Worm (Caenorhabditis elegans) whole organism, young adult: ENCODE measurements around the gene Y22D7AL.9.

Experiments
- B0019.2 ChIP-seq: fragments of 200-800 bp; sonication (Bioruptor generic); conservative IDR thresholded peaks from 2 replicates; pipeline ENCODE4 v1.3.6; 2022; ENCODE audit warnings: missing genetic modification reagents, missing genetic modification characterization, missing compliant biosample characterization
- F22D6.2 ChIP-seq: sonication (generic microtip); optimal IDR thresholded peaks from 2 replicates; lab custom pipeline; 2016; ENCODE audit warnings: mild to moderate bottlenecking, missing genetic modification characterization, missing compliant biosample characterization
- F23B12.7 ChIP-seq: sonication (generic microtip); optimal IDR thresholded peaks from 2 replicates; lab custom pipeline; 2017; ENCODE audit warnings: missing genetic modification characterization, mild to moderate bottlenecking, missing compliant biosample characterization, antibody characterized with exemption, moderate library complexity; ENCODE audit not compliant: insufficient read depth
- F33H1.4 ChIP-seq: fragments of 200-800 bp; sonication (Bioruptor generic); IDR thresholded peaks from 2 replicates; pipeline ENCODE4 v1.3.6; 2022; ENCODE audit warnings: missing genetic modification reagents, missing genetic modification characterization, missing compliant biosample characterization
- F39B2.1 ChIP-seq: fragments of 200-800 bp; sonication (Bioruptor generic); IDR thresholded peaks from 2 replicates; pipeline ENCODE4 v1.3.6; 2022; ENCODE audit warnings: missing genetic modification reagents, missing genetic modification characterization, missing compliant biosample characterization
- F57A8.1 ChIP-seq: fragments of 200-800 bp; sonication (Bioruptor generic); optimal IDR thresholded peaks from 2 replicates; lab custom pipeline; 2018; ENCODE audit warnings: mild to moderate bottlenecking, missing genetic modification characterization, moderate library complexity, missing compliant biosample characterization
- K11D2.4 ChIP-seq: fragments of 200-800 bp; sonication (Bioruptor generic); IDR thresholded peaks from 2 replicates; pipeline ENCODE4 v1.3.6; 2022; ENCODE audit warnings: missing genetic modification reagents, missing genetic modification characterization, missing compliant biosample characterization
- T26A5.8 ChIP-seq: sonication (generic microtip); optimal IDR thresholded peaks from 2 replicates; lab custom pipeline; 2016; ENCODE audit warnings: missing genetic modification characterization, missing compliant biosample characterization
- Y53F4B.3 ChIP-seq: fragments of 200-800 bp; sonication (Bioruptor generic); IDR thresholded peaks from 2 replicates; pipeline ENCODE4 v1.3.6; 2022; ENCODE audit warnings: missing genetic modification reagents, missing genetic modification characterization, missing compliant biosample characterization
- Y79H2A.3 ChIP-seq: fragments of 200-800 bp; sonication (Bioruptor generic); conservative IDR thresholded peaks from 2 replicates; pipeline ENCODE4 v1.3.6; 2022; ENCODE audit warnings: missing genetic modification reagents, missing genetic modification characterization, missing compliant biosample characterization
- ZK185.1 ChIP-seq: sonication (generic microtip); optimal IDR thresholded peaks from 2 replicates; lab custom pipeline; 2016; ENCODE audit warnings: mild to moderate bottlenecking, missing genetic modification characterization, missing compliant biosample characterization; ENCODE audit not compliant: poor library complexity, severe bottlenecking
- ama-1 ChIP-seq, 3 experiments: fragments of 150-350 bp in 1 of 3; sonication (generic microtip) in 2 of 3; optimal IDR thresholded peaks; 2 replicates each; lab custom pipeline; 2014 to 2018; ENCODE audit warnings: missing biosample characterization in 2 of 3, missing genetic modification characterization in 2 of 3, missing genetic modification reagents in 2 of 3
- aptf-2 ChIP-seq: fragments of 200-800 bp; sonication (Bioruptor generic); conservative IDR thresholded peaks from 2 replicates; pipeline ENCODE4 v1.3.6; 2022; ENCODE audit warnings: missing genetic modification reagents, missing genetic modification characterization, missing compliant biosample characterization
- attf-3 ChIP-seq: fragments of 200-800 bp; sonication (Bioruptor generic); conservative IDR thresholded peaks from 2 replicates; pipeline ENCODE4 v1.3.6; 2022; ENCODE audit warnings: missing genetic modification reagents, missing genetic modification characterization, missing compliant biosample characterization
- attf-5 ChIP-seq: fragments of 200-800 bp; sonication (Bioruptor generic); optimal IDR thresholded peaks from 2 replicates; lab custom pipeline; 2018; ENCODE audit warnings: mild to moderate bottlenecking, missing genetic modification characterization, missing compliant biosample characterization
- ccch-3 ChIP-seq: fragments of 200-800 bp; sonication (Bioruptor generic); optimal IDR thresholded peaks from 2 replicates; lab custom pipeline; 2018; ENCODE audit warnings: mild to moderate bottlenecking, missing genetic modification characterization, missing compliant biosample characterization
- ceh-100 ChIP-seq: fragments of 200-800 bp; sonication (Bioruptor generic); IDR thresholded peaks from 2 replicates; pipeline ENCODE4 v1.3.6; 2022; ENCODE audit warnings: missing genetic modification reagents, missing genetic modification characterization, missing compliant biosample characterization
- ceh-79 ChIP-seq: sonication (generic microtip); optimal IDR thresholded peaks from 2 replicates; lab custom pipeline; 2017; ENCODE audit warnings: mild to moderate bottlenecking, missing genetic modification characterization, missing compliant biosample characterization
- egl-18 ChIP-seq: fragments of 200-800 bp; sonication (Bioruptor generic); IDR thresholded peaks from 2 replicates; pipeline ENCODE4 v1.3.6; 2022; ENCODE audit warnings: missing genetic modification reagents, missing genetic modification characterization, missing compliant biosample characterization
- ekl-4 ChIP-seq: fragments of 200-800 bp; sonication (Bioruptor generic); IDR thresholded peaks from 2 replicates; pipeline ENCODE4 v1.3.6; 2022; ENCODE audit warnings: missing genetic modification reagents, missing genetic modification characterization, missing compliant biosample characterization
- hlh-26 ChIP-seq: fragments of 200-800 bp; sonication (Bioruptor generic); conservative IDR thresholded peaks from 2 replicates; pipeline ENCODE4 v1.3.6; 2022; ENCODE audit warnings: missing genetic modification reagents, missing genetic modification characterization, missing compliant biosample characterization
- hmg-1.2 ChIP-seq: fragments of 200-800 bp; sonication (Bioruptor generic); IDR thresholded peaks from 2 replicates; pipeline ENCODE4 v1.3.6; 2022; ENCODE audit warnings: missing genetic modification reagents, missing genetic modification characterization, missing compliant biosample characterization
- lag-1 ChIP-seq: fragments of 200-800 bp; sonication (Bioruptor generic); IDR thresholded peaks from 2 replicates; pipeline ENCODE4 v1.3.6; 2022; ENCODE audit warnings: missing genetic modification reagents, missing genetic modification characterization, missing compliant biosample characterization
- let-607 ChIP-seq, 2 experiments: fragments of 200-800 bp in 1 of 2; sonication (Bioruptor generic) in 1 of 2; sonication (generic microtip) in 1 of 2; optimal IDR thresholded peaks; 2 replicates each; lab custom pipeline; 2016 to 2018; ENCODE audit warnings: mild to moderate bottlenecking in 2 of 2, missing compliant biosample characterization in 2 of 2, missing genetic modification characterization in 2 of 2, moderate library complexity in 2 of 2, missing genotype in 1 of 2
- lin-35 ChIP-seq, 3 experiments: fragments of 150-350 bp in 2 of 3; sonication (generic microtip) in 1 of 3; optimal IDR thresholded peaks; 2 replicates each; lab custom pipeline; 2014 to 2018; ENCODE audit warnings: missing biosample characterization in 3 of 3, missing genetic modification characterization in 3 of 3, missing genetic modification reagents in 3 of 3
- lin-40 ChIP-seq: sonication (generic microtip); optimal IDR thresholded peaks from 2 replicates; lab custom pipeline; 2016; ENCODE audit warnings: missing genetic modification characterization, mild to moderate bottlenecking, missing compliant biosample characterization, missing genotype, missing genetic modification reagents
- madf-6 ChIP-seq: fragments of 200-800 bp; sonication (Bioruptor generic); IDR thresholded peaks from 2 replicates; pipeline ENCODE4 v1.3.6; 2022; ENCODE audit warnings: missing genetic modification reagents, missing genetic modification characterization, missing compliant biosample characterization
- mel-28 ChIP-seq: sonication (generic microtip); optimal IDR thresholded peaks from 2 replicates; lab custom pipeline; 2016; ENCODE audit warnings: borderline replicate concordance, mild to moderate bottlenecking, missing genetic modification characterization, missing compliant biosample characterization
- nfya-1 ChIP-seq: sonication (generic microtip); optimal IDR thresholded peaks from 2 replicates; lab custom pipeline; 2017; ENCODE audit warnings: antibody characterized with exemption, missing compliant biosample characterization, missing genetic modification characterization, borderline replicate concordance; ENCODE audit not compliant: insufficient read depth
- nfya-2 ChIP-seq: fragments of 200-800 bp; sonication (Bioruptor generic); IDR thresholded peaks from 2 replicates; pipeline ENCODE4 v1.3.6; 2022; ENCODE audit warnings: missing genetic modification reagents, missing genetic modification characterization, missing compliant biosample characterization
- nhr-27 ChIP-seq: fragments of 200-800 bp; sonication (Bioruptor generic); optimal IDR thresholded peaks from 2 replicates; lab custom pipeline; 2018; ENCODE audit warnings: mild to moderate bottlenecking, missing genetic modification characterization, moderate library complexity, missing compliant biosample characterization
- nhr-90 ChIP-seq: sonication (generic microtip); optimal IDR thresholded peaks from 2 replicates; lab custom pipeline; 2016; ENCODE audit warnings: missing genotype, mild to moderate bottlenecking, missing genetic modification characterization, missing compliant biosample characterization
- rcor-1 ChIP-seq: fragments of 200-800 bp; sonication (Bioruptor generic); IDR thresholded peaks from 2 replicates; pipeline ENCODE4 v1.3.6; 2022; ENCODE audit warnings: missing genetic modification reagents, missing genetic modification characterization, missing compliant biosample characterization
- snpc-1.1 ChIP-seq: sonication (generic microtip); optimal IDR thresholded peaks from 2 replicates; lab custom pipeline; 2017; ENCODE audit warnings: missing genetic modification characterization, mild to moderate bottlenecking, missing compliant biosample characterization, antibody characterized with exemption, moderate library complexity, missing genotype, missing genetic modification reagents; ENCODE audit not compliant: insufficient read depth
- snpc-1.3 ChIP-seq: sonication (generic microtip); optimal IDR thresholded peaks from 2 replicates; lab custom pipeline; 2017; ENCODE audit warnings: missing genetic modification characterization, mild to moderate bottlenecking, missing compliant biosample characterization, antibody characterized with exemption, moderate library complexity, missing genotype, missing genetic modification reagents; ENCODE audit not compliant: insufficient read depth
- snpc-3.4 ChIP-seq: sonication (generic microtip); optimal IDR thresholded peaks from 2 replicates; lab custom pipeline; 2017; ENCODE audit warnings: missing genetic modification characterization, mild to moderate bottlenecking, missing compliant biosample characterization, antibody characterized with exemption, moderate library complexity, missing genotype, missing genetic modification reagents
- snpc-4 ChIP-seq, 5 experiments: fragments of 150-350 bp in 1 of 5; sonication (generic microtip) in 4 of 5; optimal IDR thresholded peaks; 2 replicates each; lab custom pipeline; 2014 to 2018; ENCODE audit warnings: missing genetic modification characterization in 5 of 5, missing biosample characterization in 3 of 5, antibody characterized with exemption in 2 of 5, mild to moderate bottlenecking in 2 of 5, missing compliant biosample characterization in 2 of 5, missing genotype in 2 of 5, moderate library complexity in 2 of 5, missing genetic modification reagents in 1 of 5
- somi-1 ChIP-seq: fragments of 200-800 bp; sonication (Bioruptor generic); optimal IDR thresholded peaks from 2 replicates; lab custom pipeline; 2018; ENCODE audit warnings: mild to moderate bottlenecking, missing genetic modification characterization, missing compliant biosample characterization
- tbx-9 ChIP-seq: sonication (generic microtip); optimal IDR thresholded peaks from 2 replicates; lab custom pipeline; 2016; ENCODE audit warnings: borderline replicate concordance, missing genetic modification characterization, inconsistent platforms, missing compliant biosample characterization
- unc-130 ChIP-seq: sonication (generic microtip); optimal IDR thresholded peaks from 2 replicates; lab custom pipeline; 2016; ENCODE audit warnings: missing genetic modification reagents, missing genetic modification characterization, missing compliant biosample characterization
- xnd-1 ChIP-seq: sonication (generic microtip); optimal IDR thresholded peaks from 2 replicates; lab custom pipeline; 2016; ENCODE audit warnings: missing genotype, missing genetic modification reagents, missing genetic modification characterization, missing compliant biosample characterization
- zfh-2 ChIP-seq: fragments of 200-800 bp; sonication (Bioruptor generic); conservative IDR thresholded peaks from 2 replicates; pipeline ENCODE4 v1.3.6; 2022; ENCODE audit warnings: missing genetic modification reagents, missing genetic modification characterization, missing compliant biosample characterization
- ztf-22 ChIP-seq: fragments of 200-800 bp; sonication (Bioruptor generic); optimal IDR thresholded peaks from 2 replicates; lab custom pipeline; 2018; ENCODE audit warnings: mild to moderate bottlenecking, missing genetic modification characterization, moderate library complexity, missing compliant biosample characterization
- ztf-6 ChIP-seq: fragments of 200-800 bp; sonication (Bioruptor generic); IDR thresholded peaks from 2 replicates; pipeline ENCODE4 v1.3.6; 2022; ENCODE audit warnings: missing genetic modification reagents, missing genetic modification characterization, missing compliant biosample characterization

Gene Y22D7AL.9

DNA sequence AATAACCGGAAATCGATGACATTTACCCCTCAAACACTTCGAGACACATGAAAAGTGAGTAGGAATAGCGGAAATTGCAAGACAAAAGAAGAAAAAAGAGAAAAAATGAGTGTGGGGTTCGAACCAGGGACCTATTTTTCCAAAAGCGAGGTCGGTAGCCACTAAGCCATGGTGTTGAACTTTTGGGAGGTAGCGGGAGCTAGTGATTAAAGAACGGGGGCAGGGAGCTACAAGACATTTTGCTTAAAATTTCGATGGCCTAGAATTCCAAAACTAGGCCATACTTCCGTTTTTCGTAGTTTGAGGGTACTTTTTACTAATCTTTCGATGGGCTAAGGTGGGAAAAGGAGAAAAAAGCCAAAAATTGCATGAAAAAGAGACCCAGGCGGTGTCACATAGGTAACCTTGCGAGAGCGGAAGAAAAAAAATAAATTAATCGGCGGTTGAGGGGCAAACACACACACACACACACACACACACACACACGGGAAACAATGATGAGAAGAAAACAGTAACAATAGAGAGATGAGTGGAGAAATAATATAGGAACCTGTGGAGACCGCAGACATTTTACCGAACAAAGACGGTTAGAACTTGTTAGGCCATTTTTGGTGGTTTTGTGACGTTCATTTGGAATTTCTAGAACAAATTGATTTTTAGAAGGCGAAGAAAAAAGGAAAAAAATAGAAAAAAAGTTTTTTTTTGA is 12.2 kb downstream of the Y22D7AL.9 start (continued):
- TF ChIP-seq ceh-100 (GFP tag; lab: Robert Waterston, UW): no peak
- 0 out of 2 replicates have a peak, but pooled peaks have one; percentile 15 for TF ChIP-seq K11D2.4
- TF ChIP-seq T26A5.8: peak; percentile 40
- TF ChIP-seq snpc-1.1 (tag; lab: Kevin White, UChicago): no peak
- no peak for TF ChIP-seq ekl-4 (GFP tag; lab: Robert Waterston, UW)
- TF ChIP-seq ztf-22 (GFP tag; lab: Kevin White, UChicago): no peak
- TF ChIP-seq let-607 (tag; optimal IDR thresholded peaks at IDR 0.05; lab: Kevin White, UChicago): peak in 1 of 2 experiments; percentile 55
- peak; percentile 43 for TF ChIP-seq madf-6 (GFP tag; lab: Robert Waterston, UW)
- no peak for TF ChIP-seq nhr-27 (tag; lab: Kevin White, UChicago)
- TF ChIP-seq F23B12.7 (tag; lab: Kevin White, UChicago): peak; percentile 44
- peak; percentile 35 for TF ChIP-seq somi-1 (GFP tag; lab: Kevin White, UChicago)
- no peak for TF ChIP-seq xnd-1 (tag; lab: Kevin White, UChicago)
- TF ChIP-seq zfh-2 (GFP tag; lab: Robert Waterston, UW): no peak
- no peak for TF ChIP-seq rcor-1 (GFP tag; lab: Robert Waterston, UW)
- TF ChIP-seq Y53F4B.3 (GFP tag; lab: Robert Waterston, UW): no peak
- no peak for TF ChIP-seq lin-40 (tag; lab: Kevin White, UChicago)
- TF ChIP-seq lin-35 (GFP tag; optimal IDR thresholded peaks at IDR 0.05; lab: Kevin White, UChicago): peak in 1 of 3 experiments; percentile 4
- TF ChIP-seq mel-28 (tag; lab: Kevin White, UChicago): no peak
- TF ChIP-seq ceh-79 (tag; lab: Kevin White, UChicago): no peak
- no peak for TF ChIP-seq ama-1 (optimal IDR thresholded peaks at IDR 0.05; lab: Kevin White, UChicago)
- TF ChIP-seq ama-1 (GFP tag; optimal IDR thresholded peaks at IDR 0.05; lab: Kevin White, UChicago): peak in 1 of 2 experiments; percentile 37
- TF ChIP-seq F57A8.1 (GFP tag; lab: Kevin White, UChicago): no peak
- TF ChIP-seq attf-3: peak; percentile 43; the same call in 1 of the 2 replicates
- TF ChIP-seq ccch-3 (GFP tag; lab: Kevin White, UChicago): peak; percentile 61
- TF ChIP-seq snpc-1.3: peak; percentile 78
- peak; percentile 64 for TF ChIP-seq B0019.2 (GFP tag; lab: Robert Waterston, UW)
- peak; percentile 42 for TF ChIP-seq snpc-3.4 (tag; lab: Kevin White, UChicago)
- TF ChIP-seq F33H1.4: peak; percentile 39; the same call in 1 of the 2 replicates
- TF ChIP-seq F22D6.2: no peak
- TF ChIP-seq snpc-4 (GFP tag; optimal IDR thresholded peaks at IDR 0.05; lab: Kevin White, UChicago): peak; percentile 59
- TF ChIP-seq snpc-4 (tag; optimal IDR thresholded peaks at IDR 0.05; lab: Kevin White, UChicago): peak in 1 of 4 experiments; percentile 58
- peak; percentile 73 for TF ChIP-seq nhr-90
- peak; percentile 44 for TF ChIP-seq hmg-1.2 (GFP tag; lab: Robert Waterston, UW)
- TF ChIP-seq Y79H2A.3 (GFP tag; lab: Robert Waterston, UW): no peak
- no peak for TF ChIP-seq nfya-1 (tag; lab: Kevin White, UChicago)
- peak; percentile 30 for TF ChIP-seq tbx-9
- no peak for TF ChIP-seq hlh-26 (GFP tag; lab: Robert Waterston, UW)
- TF ChIP-seq lag-1 (GFP tag; lab: Robert Waterston, UW): no peak
- TF ChIP-seq ztf-6: peak; percentile 74; the same call in 1 of the 2 replicates
- peak; percentile 35 for TF ChIP-seq unc-130 (GFP tag; lab: Kevin White, UChicago)
- TF ChIP-seq aptf-2 (GFP tag; lab: Robert Waterston, UW): peak; percentile 78
- TF ChIP-seq F39B2.1 (GFP tag; lab: Robert Waterston, UW): no peak
- TF ChIP-seq attf-5: peak; percentile 51
- peak; percentile 72 for TF ChIP-seq ZK185.1
- no peak for TF ChIP-seq egl-18 (GFP tag; lab: Robert Waterston, UW)
- TF ChIP-seq nfya-2 (GFP tag; lab: Robert Waterston, UW): no peak
